Worm (Caenorhabditis elegans): ENCODE data around the gene C45B2.8.

C45B2.8 gene

DNA sequence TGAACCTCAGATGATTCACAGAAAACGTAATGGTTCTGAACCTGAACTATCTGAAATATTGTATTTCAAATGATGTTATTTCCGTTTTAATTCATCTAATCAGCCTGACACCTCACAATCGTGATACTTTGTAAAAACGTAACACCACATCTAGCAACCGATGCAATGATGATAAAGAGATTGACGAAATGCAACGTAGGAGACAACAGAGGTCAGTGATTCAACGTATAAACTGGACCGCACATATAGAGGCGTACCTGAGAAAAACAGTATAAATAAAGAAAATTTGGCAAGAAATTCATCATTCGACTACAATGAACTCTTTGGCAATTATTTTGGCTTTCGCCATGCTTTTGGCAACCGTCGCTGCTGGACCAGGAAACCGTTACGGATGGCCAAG, 3.3 kb upstream of the C45B2.8 start, which contains the start of gene C45B2.2:
Gene C45B2.2 (plus strand): TSS at position 301 of the 400 bp plus-strand sequence.
- no peak for TF ChIP-seq ZK546.5 (tag; optimal IDR thresholded peaks at IDR 0.05)
- no peak for TF ChIP-seq mab-5 (tag; optimal IDR thresholded peaks at IDR 0.05)
- no peak for TF ChIP-seq sma-9 (GFP tag; optimal IDR thresholded peaks at IDR 0.05)
- no peak for TF ChIP-seq sma-9 (tag; optimal IDR thresholded peaks at IDR 0.05)
- no peak for TF ChIP-seq nhr-12 (tag; optimal IDR thresholded peaks at IDR 0.05)
- no peak for TF ChIP-seq peb-1 (tag; optimal IDR thresholded peaks at IDR 0.05)
- TF ChIP-seq unc-62 (GFP tag; optimal IDR thresholded peaks at IDR 0.05) = no peak
- no peak for TF ChIP-seq sem-4 (tag; optimal IDR thresholded peaks at IDR 0.05)
- TF ChIP-seq skn-1 (tag; optimal IDR thresholded peaks at IDR 0.05) = no peak
- TF ChIP-seq elt-1 (tag; optimal IDR thresholded peaks at IDR 0.05) = no peak
- no peak for TF ChIP-seq nhr-129 (tag; optimal IDR thresholded peaks at IDR 0.05)
- TF ChIP-seq nhr-11 (tag; optimal IDR thresholded peaks at IDR 0.05) = no peak
- TF ChIP-seq lin-13 (GFP tag; optimal IDR thresholded peaks at IDR 0.05) = no peak
- TF ChIP-seq ceh-16 (tag; optimal IDR thresholded peaks at IDR 0.05) = no peak

- no peak for TF ChIP-seq lin-11 (tag; optimal IDR thresholded peaks at IDR 0.05)
- TF ChIP-seq ztf-4 (tag; optimal IDR thresholded peaks at IDR 0.05) = no peak
- TF ChIP-seq Y55F3AM.14 (GFP tag; optimal IDR thresholded peaks at IDR 0.05) = no peak
Observed at ce11 chrX:6085824-6086223, 2.0 kb upstream of the C45B2.8 start, which contains the start of gene C45B2.1. Gene C45B2.1 (plus strand): TSS chrX:6086124.

DNA sequence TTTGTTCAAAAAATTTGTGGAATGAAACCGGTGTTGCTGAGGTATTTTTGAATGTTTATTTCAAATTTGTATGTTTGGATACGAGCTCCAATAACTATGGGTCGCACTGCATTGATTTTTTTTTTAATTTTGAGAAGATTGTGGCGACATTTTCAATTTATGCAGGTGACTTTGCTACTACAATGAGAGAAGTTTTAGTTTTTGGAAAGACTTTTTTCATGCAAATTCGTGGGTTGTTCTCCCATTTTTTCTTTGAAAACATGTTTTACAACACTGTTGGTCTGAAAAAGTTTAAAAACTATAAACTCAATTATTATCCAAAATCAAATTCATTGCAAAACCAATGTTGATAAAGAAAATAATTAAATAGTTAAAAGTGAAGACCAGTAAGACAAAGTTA, 942 bp downstream of the C45B2.8 start:
- peak; percentile 3 for TF ChIP-seq crh-2 (tag; optimal IDR thresholded peaks at IDR 0.05)
- TF ChIP-seq nhr-237 (tag; optimal IDR thresholded peaks at IDR 0.05) = no peak
- TF ChIP-seq fos-1 (tag; optimal IDR thresholded peaks at IDR 0.05) = peak; percentile 13
- TF ChIP-seq ztf-11 (tag; optimal IDR thresholded peaks at IDR 0.05) = no peak
- no peak for TF ChIP-seq F13H6.1 (tag; optimal IDR thresholded peaks at IDR 0.05)
- TF ChIP-seq sma-9 (GFP tag; optimal IDR thresholded peaks at IDR 0.05) = no peak
- TF ChIP-seq sma-9 (tag; optimal IDR thresholded peaks at IDR 0.05) = no peak
- TF ChIP-seq sem-4 (tag; optimal IDR thresholded peaks at IDR 0.05) = no peak
- no peak for TF ChIP-seq blmp-1 (tag; optimal IDR thresholded peaks at IDR 0.05; ENCODE audit: insufficient read depth)
- no peak for TF ChIP-seq zag-1 (tag; optimal IDR thresholded peaks at IDR 0.05)
- TF ChIP-seq nhr-25 (tag; optimal IDR thresholded peaks at IDR 0.05) = no peak
- no peak for TF ChIP-seq mab-5 (tag; optimal IDR thresholded peaks at IDR 0.05)
- TF ChIP-seq mdl-1 (tag; optimal IDR thresholded peaks at IDR 0.05) = no peak
- TF ChIP-seq lin-13 (GFP tag; optimal IDR thresholded peaks at IDR 0.05) = peak; percentile 25
- TF ChIP-seq dmd-4 (tag; optimal IDR thresholded peaks at IDR 0.05) = no peak
- no peak for TF ChIP-seq peb-1 (tag; optimal IDR thresholded peaks at IDR 0.05)
- no peak for TF ChIP-seq aly-2 (tag; optimal IDR thresholded peaks at IDR 0.05)
- TF ChIP-seq ztf-1 (GFP tag; conservative IDR thresholded peaks at IDR 0.05) = no peak
- TF ChIP-seq nhr-21 (tag; optimal IDR thresholded peaks at IDR 0.05) = peak; percentile 44
- TF ChIP-seq nhr-11 (tag; optimal IDR thresholded peaks at IDR 0.05) = peak; percentile 75
- no peak for TF ChIP-seq nhr-77 (tag; optimal IDR thresholded peaks at IDR 0.05)
- peak; percentile 45 for TF ChIP-seq sma-3 (GFP tag; optimal IDR thresholded peaks at IDR 0.05)

- no peak for TF ChIP-seq egl-27 (tag; optimal IDR thresholded peaks at IDR 0.05)
- TF ChIP-seq mbf-1 (tag; optimal IDR thresholded peaks at IDR 0.05) = no peak
- TF ChIP-seq zag-1 (tag; optimal IDR thresholded peaks at IDR 0.05) = no peak
- TF ChIP-seq lsy-2 (tag; optimal IDR thresholded peaks at IDR 0.05) = no peak
- no peak for TF ChIP-seq unc-62 (GFP tag; optimal IDR thresholded peaks at IDR 0.05)
- TF ChIP-seq ceh-82 (tag; optimal IDR thresholded peaks at IDR 0.05) = no peak
- no peak for TF ChIP-seq dmd-4 (tag; optimal IDR thresholded peaks at IDR 0.05)
- TF ChIP-seq ztf-11 (tag; optimal IDR thresholded peaks at IDR 0.05) = no peak
- TF ChIP-seq ztf-4 (tag; optimal IDR thresholded peaks at IDR 0.05) = no peak
- TF ChIP-seq lin-13 (GFP tag; optimal IDR thresholded peaks at IDR 0.05) = no peak
- TF ChIP-seq skn-1 (tag; optimal IDR thresholded peaks at IDR 0.05) = no peak
- TF ChIP-seq nhr-12 (tag; optimal IDR thresholded peaks at IDR 0.05) = no peak
- no peak for TF ChIP-seq ceh-16 (tag; optimal IDR thresholded peaks at IDR 0.05)
- no peak for TF ChIP-seq crh-2 (tag; optimal IDR thresholded peaks at IDR 0.05)
Observed at ce11 chrX:6090779-6091178, 3.0 kb downstream of the C45B2.8 start.

ce11 chrX:6091967-6092366, 4.2 kb downstream of the C45B2.8 start, which contains the start of gene hsp-3:
Gene hsp-3 (minus strand): TSS chrX:6092124.
- TF ChIP-seq lin-39 (tag; optimal IDR thresholded peaks at IDR 0.05) = no peak
- peak; percentile 96 for TF ChIP-seq fos-1 (tag; optimal IDR thresholded peaks at IDR 0.05)
- TF ChIP-seq zag-1 (tag; optimal IDR thresholded peaks at IDR 0.05) = peak; percentile 80
- TF ChIP-seq ama-1 (optimal IDR thresholded peaks at IDR 0.05) = no peak
- TF ChIP-seq ztf-4 (tag; optimal IDR thresholded peaks at IDR 0.05) = peak; percentile 86
- no peak for TF ChIP-seq skn-1 (tag; optimal IDR thresholded peaks at IDR 0.05)
- peak; percentile 97 for TF ChIP-seq sma-9 (GFP tag; optimal IDR thresholded peaks at IDR 0.05)
- no peak for TF ChIP-seq sma-9 (tag; optimal IDR thresholded peaks at IDR 0.05)
- peak; percentile 96 for TF ChIP-seq F13H6.1 (tag; optimal IDR thresholded peaks at IDR 0.05)
- no peak for TF ChIP-seq alr-1 (tag; optimal IDR thresholded peaks at IDR 0.05)
- TF ChIP-seq aly-2 (tag; optimal IDR thresholded peaks at IDR 0.05) = no peak
- TF ChIP-seq sma-3 (GFP tag; optimal IDR thresholded peaks at IDR 0.05) = peak; percentile 98
- TF ChIP-seq nhr-25 (tag; optimal IDR thresholded peaks at IDR 0.05) = peak; percentile 92
- TF ChIP-seq mbf-1 (tag; optimal IDR thresholded peaks at IDR 0.05) = no peak
- TF ChIP-seq mdl-1 (tag; optimal IDR thresholded peaks at IDR 0.05) = peak; percentile 76 to 88
- TF ChIP-seq nhr-23 (tag; optimal IDR thresholded peaks at IDR 0.05) = peak; percentile 40
- TF ChIP-seq ztf-1 (GFP tag; conservative IDR thresholded peaks at IDR 0.05) = no peak
- peak; percentile 74 for TF ChIP-seq blmp-1 (tag; optimal IDR thresholded peaks at IDR 0.05; ENCODE audit: insufficient read depth)
- TF ChIP-seq nhr-237 (tag; optimal IDR thresholded peaks at IDR 0.05) = peak; percentile 73
- peak; percentile 89 for TF ChIP-seq sem-4 (tag; optimal IDR thresholded peaks at IDR 0.05)
- TF ChIP-seq nhr-12 (tag; optimal IDR thresholded peaks at IDR 0.05) = peak; percentile 9
- no peak for TF ChIP-seq peb-1 (tag; optimal IDR thresholded peaks at IDR 0.05)
- peak; percentile 78 for TF ChIP-seq ceh-82 (tag; optimal IDR thresholded peaks at IDR 0.05)
- TF ChIP-seq egl-27 (tag; optimal IDR thresholded peaks at IDR 0.05) = peak; percentile 88
- peak; percentile 98 for TF ChIP-seq nhr-129 (tag; optimal IDR thresholded peaks at IDR 0.05)
- peak; percentile 69 for TF ChIP-seq snpc-4 (tag; optimal IDR thresholded peaks at IDR 0.05)
- peak; percentile 64 for TF ChIP-seq nhr-10 (tag; optimal IDR thresholded peaks at IDR 0.05)
